Fruit fly (Drosophila melanogaster) Kc167 (cell line): ENCODE measurements around the gene CG46465.

Source experiments
- Myc ChIP-seq: fragments of >200 bp; optimal IDR thresholded peaks from 2 replicates; lab custom pipeline; 2017; ENCODE audit warnings: missing external identifiers
- Sin3A ChIP-seq: fragments of >200 bp; optimal IDR thresholded peaks from 2 replicates; lab custom pipeline; 2018; ENCODE audit warnings: missing external identifiers
- h ChIP-seq: fragments of >200 bp; optimal IDR thresholded peaks from 3 replicates; lab custom pipeline; 2018; ENCODE audit warnings: missing external identifiers
- insv ChIP-seq: fragments of >200 bp; optimal IDR thresholded peaks from 3 replicates; lab custom pipeline; 2018; ENCODE audit warnings: missing external identifiers
- psq ChIP-seq: fragments of >200 bp; optimal IDR thresholded peaks from 2 replicates; lab custom pipeline; 2017; ENCODE audit warnings: missing external identifiers
- ttk ChIP-seq: sonication (Bioruptor generic); optimal IDR thresholded peaks from 2 replicates; lab custom pipeline; 2017; ENCODE audit warnings: missing external identifiers

CG46465 gene

DNA sequence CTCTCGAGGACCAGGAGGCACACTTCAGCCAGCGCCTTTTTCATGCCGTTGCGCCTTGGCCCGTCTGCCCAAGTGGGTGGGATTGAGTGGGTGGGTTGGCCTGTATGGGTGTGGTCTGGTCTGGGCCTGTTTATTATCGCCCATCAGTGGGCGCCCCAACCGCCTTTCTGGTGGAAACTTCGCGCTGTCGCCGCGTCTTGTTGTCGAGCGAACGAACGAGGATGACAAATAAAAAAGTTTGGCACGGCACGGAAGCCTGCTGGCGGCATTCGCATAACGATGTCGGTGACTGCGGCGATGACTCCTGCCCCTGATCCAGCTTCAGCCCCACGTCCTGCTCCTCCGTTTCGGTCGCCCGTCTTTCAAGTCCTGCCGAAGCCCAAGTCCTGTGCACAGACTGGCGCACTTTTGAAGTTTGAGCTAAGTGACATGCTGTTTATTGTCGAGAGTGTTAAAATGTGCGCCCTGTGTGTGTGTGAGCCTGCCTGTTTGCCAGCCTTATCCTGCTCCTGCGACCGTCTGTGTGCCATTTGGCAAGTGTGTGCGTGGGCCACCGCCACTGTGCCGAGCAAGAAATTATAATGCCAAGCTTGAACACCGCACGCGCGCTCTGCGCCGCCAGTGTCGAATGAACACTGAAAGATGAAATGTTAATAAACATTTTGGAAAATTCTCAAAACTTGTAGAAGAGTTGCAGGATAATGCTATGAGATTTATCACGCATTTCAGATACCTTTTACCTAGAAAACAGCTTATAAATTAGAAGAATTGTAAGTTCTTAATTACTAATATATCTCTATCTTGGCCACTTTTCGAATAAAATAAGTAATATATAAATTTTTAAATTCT lies 22.0 kb downstream of the CG46465 start:
- TF ChIP-seq ttk (lab: Kevin White, UChicago) (no peak), insv (no peak), h (lab: Kevin White, UChicago) (no peak), Sin3A (no peak), psq (lab: Kevin White, UChicago) (no peak), Myc (lab: Kevin White, UChicago) (no peak)

DNA sequence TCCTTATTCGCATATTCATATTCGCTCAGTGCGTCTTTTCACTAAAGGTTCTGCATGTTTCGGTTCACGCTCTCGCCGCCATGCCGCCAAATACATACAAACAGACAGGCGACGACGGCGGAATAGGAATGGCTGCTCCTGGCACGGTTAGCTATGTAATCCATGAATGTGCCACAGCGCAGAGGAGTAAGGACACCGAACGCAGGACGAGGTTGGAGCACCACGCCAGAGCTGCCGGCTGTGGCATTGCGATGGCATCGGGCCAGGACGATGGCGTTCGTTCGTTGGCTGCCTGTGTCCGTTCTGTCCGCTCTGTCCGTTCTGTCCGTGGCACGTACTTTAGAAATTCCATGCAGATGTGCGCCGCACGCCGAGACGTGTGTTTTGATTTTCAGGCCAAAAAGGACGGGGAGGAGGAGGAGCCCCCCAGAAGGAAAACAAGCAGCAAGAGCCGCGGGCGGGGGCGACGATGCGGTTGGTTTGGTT lies 22.6 kb downstream of the CG46465 start:
- TF ChIP-seq Sin3A (no peak), insv (no peak), psq (lab: Kevin White, UChicago) (no peak)

DNA sequence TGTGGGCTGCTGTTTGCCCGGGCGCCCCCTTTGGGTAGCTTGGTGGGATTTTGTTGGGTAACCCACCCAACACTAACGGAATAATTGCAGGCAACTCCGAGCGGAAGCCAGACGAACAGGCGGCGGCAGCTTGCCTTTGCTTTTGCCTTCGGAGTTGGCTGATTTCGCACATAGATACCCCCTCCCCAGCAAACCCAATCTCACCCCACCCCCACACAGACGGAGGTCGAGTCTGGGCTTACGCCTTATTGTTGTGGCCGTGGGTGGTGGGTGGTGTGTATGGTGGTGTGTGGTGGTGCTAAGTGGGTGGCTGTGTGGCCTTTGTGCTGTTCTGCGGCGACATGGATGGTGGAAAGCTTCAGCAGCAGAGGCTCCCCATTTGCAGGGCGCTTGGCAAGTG lies 23.3 kb downstream of the CG46465 start:
- TF ChIP-seq h (lab: Kevin White, UChicago) (no peak), Sin3A (no peak)

DNA sequence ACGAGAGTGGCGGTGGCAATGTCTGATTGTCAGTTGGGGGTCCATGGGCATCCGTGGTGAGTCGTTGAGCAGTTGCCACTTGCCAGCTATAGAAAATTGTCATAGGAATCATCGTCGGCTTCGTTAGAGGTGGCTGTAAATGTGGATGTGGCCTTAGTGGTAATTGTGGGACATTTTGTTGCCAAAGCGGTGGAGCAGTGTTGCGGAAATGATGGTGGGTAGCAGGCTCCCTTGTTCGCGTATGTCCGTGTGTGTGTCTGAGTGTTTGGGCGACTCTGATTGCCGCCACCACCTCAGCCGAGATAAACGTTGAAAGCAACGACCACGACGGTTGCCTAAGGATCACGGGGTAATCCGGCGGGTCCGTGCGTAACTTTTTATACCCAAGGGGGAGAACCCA lies 24.8 kb downstream of the CG46465 start:
- no peak for TF ChIP-seq insv
- no peak for TF ChIP-seq h (lab: Kevin White, UChicago)
- no peak for TF ChIP-seq psq (lab: Kevin White, UChicago)
- no peak for TF ChIP-seq Sin3A
- TF ChIP-seq ttk (lab: Kevin White, UChicago) = no peak

DNA sequence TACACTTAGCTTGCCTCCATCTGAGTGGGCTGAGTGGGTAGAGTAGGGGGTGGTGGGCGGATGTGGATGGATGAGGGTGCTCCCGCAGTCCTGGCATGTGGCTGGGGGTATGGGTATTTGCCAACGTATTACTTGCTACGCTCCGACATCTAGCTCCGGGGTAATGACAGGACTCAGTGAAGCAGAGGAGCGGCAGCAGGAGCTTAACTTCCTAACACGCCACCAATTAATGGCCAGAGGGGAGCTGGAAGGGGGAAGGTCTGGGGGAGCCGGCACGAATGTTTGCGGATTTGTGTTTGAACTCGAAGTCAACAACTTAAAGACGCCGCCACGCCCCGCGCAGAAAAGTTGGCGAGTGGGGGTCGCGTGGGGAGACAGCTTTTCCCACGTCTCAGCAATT lies 26.0 kb downstream of the CG46465 start:
- TF ChIP-seq h (lab: Kevin White, UChicago) (no peak), Sin3A (no peak), psq (lab: Kevin White, UChicago) (no peak), insv (no peak), ttk (lab: Kevin White, UChicago) (no peak), Myc (lab: Kevin White, UChicago) (no peak)

DNA sequence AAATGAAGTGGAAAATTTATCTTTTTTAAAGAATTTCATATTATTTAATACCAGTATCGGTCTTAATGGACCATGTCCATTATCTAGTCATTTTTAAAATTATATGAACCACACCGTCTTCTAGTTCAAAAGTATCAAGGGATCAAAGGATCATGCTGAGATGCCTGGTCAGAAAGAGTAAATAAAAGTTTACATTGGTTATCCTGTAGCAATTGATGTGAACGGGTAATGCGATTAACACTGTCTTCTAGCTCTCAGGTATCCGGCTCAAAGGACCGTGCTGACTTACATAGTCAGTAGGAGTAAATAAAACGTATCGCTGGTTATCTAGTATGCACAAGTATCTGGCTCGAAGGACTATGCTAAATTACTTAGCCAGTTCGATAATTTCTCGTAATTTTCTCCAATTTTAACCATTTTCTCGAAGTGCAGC lies 26.9 kb downstream of the CG46465 start:
- TF ChIP-seq ttk (lab: Kevin White, UChicago) (no peak), Myc (lab: Kevin White, UChicago) (no peak), h (lab: Kevin White, UChicago) (no peak), insv (no peak), psq (lab: Kevin White, UChicago) (no peak), Sin3A (no peak)

DNA sequence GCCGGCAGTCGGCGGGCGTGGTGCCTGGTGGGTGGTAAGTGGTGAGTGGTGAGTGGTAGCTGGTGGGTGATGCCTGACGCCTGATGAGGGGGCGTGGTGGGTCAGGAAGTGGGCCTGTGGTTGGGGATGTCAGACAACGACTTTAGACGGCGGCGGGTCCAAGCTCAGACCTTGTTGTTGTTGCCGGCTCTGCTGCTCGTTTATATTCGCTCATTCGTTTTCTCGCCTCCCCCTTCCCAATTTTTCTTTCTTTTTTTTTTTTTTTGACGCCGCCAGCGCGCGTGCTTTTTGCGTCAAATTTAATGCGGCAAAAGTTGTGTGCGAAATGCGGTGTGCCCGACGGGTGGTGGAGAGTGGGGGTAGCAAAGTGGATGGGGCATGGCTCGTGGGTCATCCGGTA lies 27.3 kb downstream of the CG46465 start:
- no peak for TF ChIP-seq insv
- no peak for TF ChIP-seq Sin3A
- no peak for TF ChIP-seq ttk (lab: Kevin White, UChicago)
- TF ChIP-seq Myc (lab: Kevin White, UChicago) = no peak
- no peak for TF ChIP-seq psq (lab: Kevin White, UChicago)
- TF ChIP-seq h (lab: Kevin White, UChicago) = no peak

DNA sequence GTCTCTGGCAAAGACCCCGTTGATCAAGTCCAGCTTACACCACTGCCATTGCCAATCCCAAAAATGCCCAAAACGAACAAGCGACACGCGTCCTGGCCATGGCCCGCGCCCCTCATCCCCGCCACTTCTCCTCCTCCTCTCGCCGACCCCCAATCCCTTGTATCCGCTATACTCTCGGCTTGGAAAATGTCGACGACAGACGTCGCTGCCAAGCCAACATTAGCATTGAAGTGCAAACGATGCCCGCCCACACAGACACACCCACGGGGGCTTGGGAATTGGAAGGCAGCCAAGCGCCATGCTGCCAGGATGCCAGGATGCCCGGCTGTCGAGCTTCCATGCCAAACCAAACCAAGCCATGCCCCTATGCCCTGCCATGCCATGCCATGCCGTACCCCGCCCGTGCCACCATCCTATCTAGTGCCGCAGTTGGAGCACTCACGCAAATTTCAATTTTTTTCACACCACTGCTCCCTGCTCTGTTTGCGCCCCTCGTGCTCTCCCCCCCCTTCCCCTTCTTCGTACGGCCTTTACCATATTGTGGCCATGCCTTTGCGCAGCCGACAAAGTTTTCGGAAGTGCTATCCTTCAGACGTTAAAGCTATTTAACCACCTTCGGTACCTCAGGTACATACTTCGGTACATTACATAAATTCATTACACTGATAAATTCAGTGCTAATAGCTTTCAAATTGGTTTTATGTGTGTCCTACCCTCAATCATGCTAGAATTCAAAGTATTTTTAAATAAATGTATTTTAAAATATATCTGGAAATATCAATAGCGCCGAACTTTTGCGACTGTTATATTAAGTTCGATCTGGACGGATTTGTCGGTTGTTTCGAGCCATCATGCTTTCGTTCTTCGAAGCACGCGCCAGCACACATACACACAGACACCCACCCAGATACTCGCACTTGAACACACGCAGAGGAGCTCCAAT lies 29.3 kb downstream of the CG46465 start:
- TF ChIP-seq Sin3A = no peak
- TF ChIP-seq psq (lab: Kevin White, UChicago) = no peak
- no peak for TF ChIP-seq ttk (lab: Kevin White, UChicago)
- TF ChIP-seq h (lab: Kevin White, UChicago) = no peak
- TF ChIP-seq Myc (lab: Kevin White, UChicago) = no peak
- TF ChIP-seq insv = no peak

DNA sequence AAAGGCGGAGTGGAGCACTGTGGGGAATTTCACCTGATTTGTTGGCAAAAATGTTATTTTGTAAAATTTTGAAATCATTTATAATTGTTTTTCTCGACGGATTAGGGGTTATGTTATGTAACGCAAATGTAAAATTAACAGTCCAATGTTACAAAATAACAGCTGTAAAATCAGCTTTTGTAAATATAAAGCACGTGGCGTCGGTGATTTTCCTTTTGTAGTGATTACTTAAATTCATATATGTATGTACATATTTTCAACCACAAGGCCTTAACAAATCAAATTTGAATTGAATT lies 29.9 kb downstream of the CG46465 start, which contains the start of gene CG15172:
CG15172 (plus strand) TSS at position 197 of the 296 bp plus-strand sequence.
- no peak for TF ChIP-seq psq (lab: Kevin White, UChicago)

DNA sequence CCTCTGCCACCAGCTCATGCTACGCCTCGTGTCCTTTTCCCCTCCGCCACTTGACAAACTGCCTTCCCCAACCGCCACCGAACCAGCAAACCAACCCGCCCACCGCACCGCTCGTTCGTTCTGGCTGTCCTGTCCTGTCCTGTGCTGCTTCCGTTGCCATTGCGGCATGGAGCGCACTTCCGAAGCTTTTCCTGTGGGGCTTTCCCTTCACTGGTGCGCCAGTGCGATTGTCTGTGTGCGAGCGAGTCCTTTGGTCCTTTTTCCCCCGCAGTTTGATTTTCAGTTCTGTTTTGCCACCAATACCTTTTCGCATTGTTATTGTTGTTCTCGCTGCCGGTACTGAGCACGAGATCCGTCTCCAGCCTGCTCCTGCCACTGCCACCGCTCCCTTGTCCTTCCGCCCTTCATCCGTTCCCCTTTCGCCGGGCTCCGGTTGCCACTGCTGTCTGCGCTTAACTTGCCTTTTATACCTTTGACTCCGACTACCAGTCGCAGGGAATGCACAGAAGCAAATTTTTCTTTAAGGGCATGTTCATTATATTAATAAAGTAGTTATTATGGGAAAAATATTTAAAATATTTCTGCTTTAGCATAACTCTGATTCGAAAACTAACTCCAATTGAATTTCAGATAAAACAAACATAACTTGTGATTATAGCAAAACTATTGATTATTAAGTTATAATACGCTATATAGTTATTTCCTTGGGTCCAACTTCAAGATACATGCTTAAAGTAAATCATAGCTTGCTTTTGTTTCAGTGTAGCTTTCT lies 31.9 kb downstream of the CG46465 start:
- no peak for TF ChIP-seq Myc (lab: Kevin White, UChicago)

DNA sequence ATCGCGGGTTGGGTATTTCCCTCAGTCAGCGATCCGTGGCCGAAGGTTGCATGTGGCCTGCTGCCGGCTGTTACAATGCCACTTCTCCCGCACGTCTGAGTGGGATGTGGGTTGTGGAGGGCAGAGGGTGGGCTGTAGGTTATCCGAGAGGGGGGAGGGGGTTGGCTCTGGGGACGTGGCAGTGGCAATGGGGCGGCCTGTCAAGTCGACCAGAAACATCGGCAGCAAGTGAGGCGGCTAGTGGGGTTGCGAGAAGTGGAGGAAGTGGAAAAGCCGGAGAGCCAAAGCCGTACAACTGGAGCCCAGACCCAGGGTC lies 32.4 kb downstream of the CG46465 start:
- no peak for TF ChIP-seq ttk (lab: Kevin White, UChicago)
- TF ChIP-seq Myc (lab: Kevin White, UChicago) = no peak
- no peak for TF ChIP-seq h (lab: Kevin White, UChicago)
- no peak for TF ChIP-seq Sin3A
- no peak for TF ChIP-seq insv

DNA sequence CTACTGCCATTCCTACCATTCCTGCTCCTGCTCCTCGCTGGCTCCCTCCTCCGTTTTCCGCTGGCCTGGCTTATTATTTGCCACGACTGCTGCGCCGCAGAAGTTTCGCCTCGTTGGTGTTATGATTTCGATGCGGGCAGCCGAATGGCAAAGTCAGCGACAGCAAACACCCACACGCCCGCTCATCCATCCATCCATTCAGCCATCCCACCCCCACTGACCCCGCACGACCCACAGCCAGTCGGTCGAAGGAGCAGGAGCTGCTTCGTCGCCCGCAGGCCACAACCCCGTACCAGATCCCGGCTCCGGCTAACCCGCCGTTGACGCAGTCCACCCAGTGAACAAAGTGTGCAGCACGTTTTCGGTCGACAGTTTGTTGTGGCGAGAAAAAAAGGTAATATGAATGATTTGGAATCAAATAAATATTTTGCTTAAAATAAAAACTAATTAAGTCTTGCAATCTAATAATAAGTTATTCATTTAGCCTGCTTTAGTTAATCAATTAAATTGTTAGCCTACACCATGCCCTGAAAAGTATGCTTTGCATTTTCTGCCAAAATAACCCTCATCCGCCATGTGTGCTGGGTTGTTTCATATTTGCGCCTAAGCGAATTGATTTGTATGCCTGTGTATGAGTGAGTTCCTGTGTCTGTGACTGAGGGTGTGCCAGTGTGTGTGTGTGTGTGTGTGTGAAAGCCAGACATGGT lies 34.3 kb downstream of the CG46465 start:
- TF ChIP-seq ttk (lab: Kevin White, UChicago) (no peak), psq (lab: Kevin White, UChicago) (no peak), insv (no peak), h (lab: Kevin White, UChicago) (no peak), Sin3A (no peak), Myc (lab: Kevin White, UChicago) (no peak)
